Worm (Caenorhabditis elegans): ENCODE data around the gene sax-2.

The sax-2 gene

ce11 chrIII:5107959-5108358 is 1.5 kb upstream of the sax-2 start:
- TF ChIP-seq nhr-12 (tag; optimal IDR thresholded peaks at IDR 0.05) (no peak), sptf-1 (tag; optimal IDR thresholded peaks at IDR 0.05) (no peak), ceh-88 (GFP tag; IDR thresholded peaks at IDR 0.05) (no peak), nhr-71 (tag; optimal IDR thresholded peaks at IDR 0.05) (no peak), nhr-85 (tag) (no peak), efl-3 (GFP tag; optimal IDR thresholded peaks at IDR 0.05) (no peak), rnt-1 (tag; optimal IDR thresholded peaks at IDR 0.05) (no peak), hlh-4 (tag; optimal IDR thresholded peaks at IDR 0.05) (no peak), lsy-2 (tag; optimal IDR thresholded peaks at IDR 0.05) (no peak), mep-1 (tag; optimal IDR thresholded peaks at IDR 0.05) (no peak), lin-13 (GFP tag; optimal IDR thresholded peaks at IDR 0.05) (no peak), aha-1 (tag; optimal IDR thresholded peaks at IDR 0.05) (no peak), ceh-63 (GFP tag; optimal IDR thresholded peaks at IDR 0.05) (no peak)

DNA sequence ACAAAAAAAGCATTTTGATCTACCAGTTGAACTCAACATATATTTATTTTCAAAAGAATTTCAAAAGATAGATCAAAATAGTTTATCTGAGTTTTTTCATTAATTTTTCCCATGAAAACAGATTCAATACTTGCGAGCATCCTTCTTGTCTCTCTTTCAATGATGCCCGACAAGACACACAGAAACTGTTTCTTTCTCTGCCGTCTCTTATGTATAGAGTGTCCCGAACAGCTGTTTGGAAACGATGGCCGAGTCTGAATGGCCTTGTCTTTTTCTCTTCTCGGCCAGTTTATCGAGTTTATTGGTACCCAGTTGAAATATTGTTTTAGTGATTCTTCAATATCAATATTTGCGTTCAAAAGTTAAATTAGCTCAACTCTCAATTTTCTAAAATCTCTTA is 755 bp upstream of the sax-2 start:
- TF ChIP-seq pqm-1 (tag; optimal IDR thresholded peaks at IDR 0.05) (no peak), dsc-1 (tag; optimal IDR thresholded peaks at IDR 0.05) (no peak), zag-1 (tag; optimal IDR thresholded peaks at IDR 0.05) (no peak), nhr-20 (tag; optimal IDR thresholded peaks at IDR 0.05) (peak; percentile 74), pax-3 (tag; optimal IDR thresholded peaks at IDR 0.05) (no peak), ceh-90 (tag; optimal IDR thresholded peaks at IDR 0.05) (peak; percentile 59), skn-1 (tag; optimal IDR thresholded peaks at IDR 0.05) (no peak), lsy-2 (tag; optimal IDR thresholded peaks at IDR 0.05) (peak; percentile 72 to 78), elt-2 (tag; optimal IDR thresholded peaks at IDR 0.05) (no peak), fkh-10 (GFP tag; optimal IDR thresholded peaks at IDR 0.05) (no peak), nhr-77 (tag; optimal IDR thresholded peaks at IDR 0.05) (peak; percentile 25), elt-3 (tag; optimal IDR thresholded peaks at IDR 0.05) (no peak), sup-37 (GFP tag; optimal IDR thresholded peaks at IDR 0.05) (no peak), lin-39 (tag; optimal IDR thresholded peaks at IDR 0.05) (no peak), lir-3 (tag; optimal IDR thresholded peaks at IDR 0.05; ENCODE audit: poor library complexity) (peak; percentile 85), lin-35 (GFP tag; optimal IDR thresholded peaks at IDR 0.05) (peak; percentile 65 to 66), egl-13 (tag; optimal IDR thresholded peaks at IDR 0.05) (no peak), ceh-8 (GFP tag; optimal IDR thresholded peaks at IDR 0.05) (no peak), aha-1 (tag; optimal IDR thresholded peaks at IDR 0.05) (no peak), snu-23 (GFP tag; optimal IDR thresholded peaks at IDR 0.05) (peak; percentile 77), F16B12.6 (tag; optimal IDR thresholded peaks at IDR 0.05) (peak; percentile 9), fkh-8 (tag; optimal IDR thresholded peaks at IDR 0.05) (peak; percentile 40), lin-13 (GFP tag; optimal IDR thresholded peaks at IDR 0.05) (peak; percentile 13), ceh-82 (tag; optimal IDR thresholded peaks at IDR 0.05) (peak; percentile 29 to 77 (median 46)), irx-1 (tag; optimal IDR thresholded peaks at IDR 0.05) (peak; percentile 36), nhr-28 (tag; optimal IDR thresholded peaks at IDR 0.05) (no peak), ama-1 (optimal IDR thresholded peaks at IDR 0.05) (no peak), lin-15B (tag; optimal IDR thresholded peaks at IDR 0.05) (peak; percentile 46), unc-30 (tag; optimal IDR thresholded peaks at IDR 0.05) (no peak), nhr-11 (tag; optimal IDR thresholded peaks at IDR 0.05) (no peak), ceh-88 (GFP tag; IDR thresholded peaks at IDR 0.05) (no peak), ets-5 (GFP tag; IDR thresholded peaks at IDR 0.05) (no peak), unc-130 (tag; optimal IDR thresholded peaks at IDR 0.05) (no peak), Y116A8C.19 (tag; optimal IDR thresholded peaks at IDR 0.05; ENCODE audit: borderline replicate concordance) (no peak), pag-3 (tag; optimal IDR thresholded peaks at IDR 0.05; ENCODE audit: borderline replicate concordance, insufficient read depth) (no peak), jun-1 (tag; optimal IDR thresholded peaks at IDR 0.05) (no peak), C34B4.2 (tag; optimal IDR thresholded peaks at IDR 0.05) (no peak), hpl-2 (GFP tag; optimal IDR thresholded peaks at IDR 0.05) (no peak), mep-1 (tag; optimal IDR thresholded peaks at IDR 0.05) (peak; percentile 73), unc-86 (tag; optimal IDR thresholded peaks at IDR 0.05) (no peak), nhr-71 (tag; optimal IDR thresholded peaks at IDR 0.05) (peak; percentile 86), hlh-17 (GFP tag; optimal IDR thresholded peaks at IDR 0.05; ENCODE audit: borderline replicate concordance) (no peak), dpl-1 (GFP tag; optimal IDR thresholded peaks at IDR 0.05) (peak; percentile 55 to 69 (median 68)), tlp-1 (tag; optimal IDR thresholded peaks at IDR 0.05) (no peak), ztf-4 (tag; optimal IDR thresholded peaks at IDR 0.05) (no peak)

Data from whole organism, L1 larva.